Fruit fly (Drosophila melanogaster): ENCODE data around the gene Phf5a.

DNA sequence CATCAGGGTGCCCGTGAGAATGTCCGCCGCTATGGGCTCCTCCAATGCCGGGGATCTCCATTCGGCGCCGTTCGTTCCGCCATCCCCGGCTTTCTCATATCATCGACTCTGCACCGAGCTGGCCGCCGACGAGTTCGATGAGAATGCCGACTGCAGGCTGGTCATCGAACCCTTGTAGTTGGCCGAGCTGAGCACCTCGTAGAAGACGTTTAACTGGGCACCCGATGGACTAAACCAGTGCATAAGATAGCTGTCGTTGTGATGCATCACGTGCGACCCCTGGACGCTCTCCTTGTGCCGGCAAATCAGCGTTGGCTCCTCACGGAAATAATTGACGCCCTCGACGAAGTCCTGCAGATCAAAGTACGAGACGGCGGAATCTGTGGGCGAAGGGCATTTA, 40.9 kb downstream of the Phf5a start:
- TF ChIP-seq h (optimal IDR thresholded peaks at IDR 0.05) (no peak), ttk (optimal IDR thresholded peaks at IDR 0.05) (no peak), psq (optimal IDR thresholded peaks at IDR 0.05) (no peak), Myc (optimal IDR thresholded peaks at IDR 0.05) (no peak), Sin3A (optimal IDR thresholded peaks at IDR 0.05) (no peak), insv (optimal IDR thresholded peaks at IDR 0.05) (no peak)

Data from Kc167 (cell line).